Fruit fly (Drosophila melanogaster) whole organism, adult: ENCODE measurements around the gene CG3984.

Experiments
- CG11617 ChIP-seq: fragments of 200-800 bp; sonication (Bioruptor generic); optimal IDR thresholded peaks from 2 replicates; lab custom pipeline; 2017; ENCODE audit warnings: mild to moderate bottlenecking, missing biosample characterization, missing genetic modification reagents, missing genetic modification characterization
- CG33017 ChIP-seq: fragments of 200-800 bp; sonication (Bioruptor generic); optimal IDR thresholded peaks from 2 replicates; lab custom pipeline; 2018; ENCODE audit warnings: missing biosample characterization, mild to moderate bottlenecking, missing genetic modification characterization, moderate library complexity
- CG5204 ChIP-seq: fragments of 200-800 bp; sonication (Bioruptor generic); optimal IDR thresholded peaks from 2 replicates; lab custom pipeline; 2016; ENCODE audit warnings: missing biosample characterization, missing genetic modification characterization
- CG7045 ChIP-seq: fragments of 200-800 bp; sonication (Bioruptor generic); optimal IDR thresholded peaks from 2 replicates; lab custom pipeline; 2017; ENCODE audit warnings: missing biosample characterization, mild to moderate bottlenecking, missing genetic modification characterization
- CG7101 ChIP-seq: fragments of 200-800 bp; sonication (Bioruptor generic); optimal IDR thresholded peaks from 2 replicates; lab custom pipeline; 2018; ENCODE audit warnings: missing biosample characterization, mild to moderate bottlenecking, missing genetic modification characterization, moderate library complexity
- Crg-1 ChIP-seq: fragments of 200-800 bp; sonication (Bioruptor generic); optimal IDR thresholded peaks from 2 replicates; lab custom pipeline; 2016; ENCODE audit warnings: missing biosample characterization, missing genetic modification characterization
- Hr96 ChIP-seq: fragments of 200-800 bp; sonication (Bioruptor generic); optimal IDR thresholded peaks from 2 replicates; lab custom pipeline; 2016; ENCODE audit warnings: missing biosample characterization, missing genetic modification characterization
- Mnt ChIP-seq: fragments of 200-800 bp; sonication (Bioruptor generic); optimal IDR thresholded peaks from 2 replicates; lab custom pipeline; 2016; ENCODE audit warnings: missing biosample characterization, mild to moderate bottlenecking, missing genetic modification characterization
- cic ChIP-seq: fragments of 200-800 bp; sonication (Bioruptor generic); optimal IDR thresholded peaks from 2 replicates; lab custom pipeline; 2017; ENCODE audit warnings: missing biosample characterization, mild to moderate bottlenecking, missing genetic modification characterization, moderate library complexity
- kay ChIP-seq: fragments of 200-800 bp; sonication (Bioruptor generic); peaks from one replicate; lab custom pipeline; 2016; ENCODE audit warnings: missing biosample characterization, missing genetic modification characterization, borderline replicate concordance
- pad ChIP-seq: fragments of 200-800 bp; sonication (Bioruptor generic); optimal IDR thresholded peaks from 3 replicates; lab custom pipeline; 2017; ENCODE audit warnings: missing biosample characterization, missing genetic modification characterization, mild to moderate bottlenecking, moderate library complexity, missing genetic modification reagents
- toe ChIP-seq: fragments of 200-800 bp; sonication (Bioruptor generic); optimal IDR thresholded peaks from 2 replicates; lab custom pipeline; 2016; ENCODE audit warnings: missing biosample characterization, missing genetic modification characterization

DNA sequence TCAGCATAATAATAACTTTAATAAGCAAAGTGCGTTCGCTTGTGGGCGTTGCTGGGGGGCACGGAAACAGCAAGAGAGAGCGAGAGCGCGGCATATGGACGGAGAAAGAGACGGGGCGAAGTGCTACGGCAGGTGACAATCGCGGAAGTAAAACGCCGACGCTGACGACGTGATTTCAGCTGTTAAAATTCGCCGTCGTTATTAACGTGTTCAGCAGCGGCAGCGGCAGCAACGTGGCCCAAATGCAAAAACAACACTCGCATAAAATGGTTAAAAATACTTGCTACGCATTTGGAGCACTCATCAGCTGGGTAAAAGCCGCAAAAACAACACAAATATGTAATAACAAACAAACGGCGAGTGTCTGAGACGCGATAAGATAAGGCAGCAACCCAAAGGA, 44.2 kb upstream of the CG3984 start:
- TF ChIP-seq cic (GFP tag; lab: Kevin White, UChicago) (peak; percentile 27), CG7101 (tag; lab: Kevin White, UChicago) (no peak), CG7045 (GFP tag; lab: Kevin White, UChicago) (no peak), CG11617 (GFP tag; lab: Kevin White, UChicago) (no peak), CG33017 (tag; lab: Kevin White, UChicago) (no peak), kay (GFP tag; lab: Kevin White, UChicago) (no peak), toe (GFP tag; lab: Kevin White, UChicago) (no peak), CG5204 (GFP tag; lab: Kevin White, UChicago) (no peak), Mnt (GFP tag; lab: Kevin White, UChicago) (no peak), pad (no peak), Crg-1 (GFP tag; lab: Kevin White, UChicago) (no peak), Hr96 (GFP tag; lab: Kevin White, UChicago) (no peak)
